Fruit fly (Drosophila melanogaster) whole organism, prepupa: ENCODE data around the gene CG12766.
A peak's percentile ranks its signal among the peaks of the same experiment; 100 is the strongest.

Source experiments
- Blimp-1 ChIP-seq: fragments of 200-800 bp; sonication (Bioruptor generic); optimal IDR thresholded peaks from 3 replicates; lab custom pipeline; 2017; ENCODE audit warnings: missing biosample characterization, missing genetic modification characterization, mild to moderate bottlenecking, moderate library complexity, missing genetic modification reagents
- CG10631 ChIP-seq: fragments of 200-800 bp; sonication (Bioruptor generic); optimal IDR thresholded peaks from 2 replicates; lab custom pipeline; 2016; ENCODE audit warnings: missing biosample characterization, missing genetic modification characterization
- CG10669 ChIP-seq: fragments of 200-800 bp; sonication (Bioruptor generic); optimal IDR thresholded peaks from 3 replicates; lab custom pipeline; 2018; ENCODE audit warnings: missing biosample characterization, mild to moderate bottlenecking, missing genetic modification characterization, moderate library complexity
- CG11294 ChIP-seq: fragments of 200-800 bp; sonication (Bioruptor generic); IDR thresholded peaks from 2 replicates; pipeline ENCODE4 v1.3.6; 2022; ENCODE audit warnings: missing biosample characterization, missing genetic modification characterization
- CG11762 ChIP-seq: fragments of 200-800 bp; sonication (Bioruptor generic); optimal IDR thresholded peaks from 3 replicates; lab custom pipeline; 2016; ENCODE audit warnings: missing biosample characterization, missing genetic modification characterization; ENCODE audit not compliant: insufficient read depth
- CG11902 ChIP-seq: fragments of 200-800 bp; sonication (Bioruptor generic); optimal IDR thresholded peaks from 3 replicates; lab custom pipeline; 2016; ENCODE audit warnings: missing biosample characterization, missing genetic modification characterization
- CG1621 ChIP-seq: fragments of 200-800 bp; sonication (Bioruptor generic); optimal IDR thresholded peaks from 3 replicates; lab custom pipeline; 2018; ENCODE audit warnings: missing biosample characterization, mild to moderate bottlenecking, missing genetic modification characterization
- CG16779 ChIP-seq: fragments of 200-800 bp; sonication (Bioruptor generic); optimal IDR thresholded peaks from 3 replicates; lab custom pipeline; 2017; ENCODE audit warnings: missing biosample characterization, mild to moderate bottlenecking, missing genetic modification characterization
- CG3032 ChIP-seq: fragments of 200-800 bp; optimal IDR thresholded peaks from 2 replicates; lab custom pipeline; 2019; ENCODE audit warnings: missing biosample characterization, mild to moderate bottlenecking, missing genetic modification characterization, moderate library complexity
- CG31627 ChIP-seq: fragments of 200-800 bp; sonication (Bioruptor generic); optimal IDR thresholded peaks from 3 replicates; lab custom pipeline; 2016; ENCODE audit warnings: missing biosample characterization, missing genetic modification characterization
- CG32006 ChIP-seq: fragments of 200-800 bp; sonication (Bioruptor generic); optimal IDR thresholded peaks from 3 replicates; lab custom pipeline; 2017; ENCODE audit warnings: missing biosample characterization, mild to moderate bottlenecking, missing genetic modification characterization
- CG34406 ChIP-seq: fragments of 200-800 bp; sonication (Bioruptor generic); optimal IDR thresholded peaks from 3 replicates; lab custom pipeline; 2016; ENCODE audit warnings: missing biosample characterization, missing genetic modification characterization
- CG3919 ChIP-seq: fragments of 200-800 bp; sonication (Bioruptor generic); optimal IDR thresholded peaks from 3 replicates; lab custom pipeline; 2016; ENCODE audit warnings: missing biosample characterization, missing genetic modification characterization
- CG4318 ChIP-seq: fragments of 200-800 bp; sonication (Bioruptor generic); optimal IDR thresholded peaks from 3 replicates; lab custom pipeline; 2017; ENCODE audit warnings: missing biosample characterization, mild to moderate bottlenecking, missing genetic modification characterization
- CG6276 ChIP-seq: fragments of 200-800 bp; sonication (Bioruptor generic); optimal IDR thresholded peaks from 2 replicates; lab custom pipeline; 2017; ENCODE audit warnings: missing biosample characterization, mild to moderate bottlenecking, missing genetic modification characterization
- CG6792 ChIP-seq: fragments of 200-800 bp; sonication (Bioruptor generic); optimal IDR thresholded peaks from 3 replicates; lab custom pipeline; 2016; ENCODE audit warnings: missing biosample characterization, missing genetic modification characterization
- CG6808 ChIP-seq: fragments of 200-800 bp; sonication (Bioruptor generic); optimal IDR thresholded peaks from 3 replicates; lab custom pipeline; 2017; ENCODE audit warnings: missing biosample characterization, missing genetic modification characterization, mild to moderate bottlenecking, moderate library complexity, missing genetic modification reagents
- CG6854 ChIP-seq: fragments of 200-800 bp; sonication (Bioruptor generic); optimal IDR thresholded peaks from 2 replicates; lab custom pipeline; 2017; ENCODE audit warnings: missing biosample characterization, mild to moderate bottlenecking, missing genetic modification characterization
- CG7368 ChIP-seq: fragments of 200-800 bp; sonication (Bioruptor generic); optimal IDR thresholded peaks from 3 replicates; lab custom pipeline; 2016; ENCODE audit warnings: missing biosample characterization, missing genetic modification characterization
- CG8119 ChIP-seq: fragments of 200-800 bp; sonication (Bioruptor generic); IDR thresholded peaks from 3 replicates; pipeline ENCODE4 v1.3.6; 2022; ENCODE audit warnings: missing biosample characterization, missing genetic modification characterization
- CG8319 ChIP-seq: fragments of 200-800 bp; sonication (Bioruptor generic); optimal IDR thresholded peaks from 3 replicates; lab custom pipeline; 2016; ENCODE audit warnings: missing biosample characterization, missing genetic modification characterization
- CG8632 ChIP-seq: fragments of 200-800 bp; sonication (Bioruptor generic); optimal IDR thresholded peaks from 3 replicates; lab custom pipeline; 2016; ENCODE audit warnings: missing biosample characterization, missing genetic modification characterization
- Eip78C ChIP-seq: fragments of 200-800 bp; sonication (Bioruptor generic); peaks from one replicate; lab custom pipeline; 2016; ENCODE audit warnings: missing biosample characterization, missing genetic modification characterization
- Eip93F ChIP-seq: fragments of 200-800 bp; sonication (Bioruptor generic); optimal IDR thresholded peaks from 2 replicates; lab custom pipeline; 2016; ENCODE audit warnings: missing biosample characterization, mild to moderate bottlenecking, missing genetic modification characterization
- Ets21C ChIP-seq: fragments of 200-800 bp; sonication (Bioruptor generic); optimal IDR thresholded peaks from 3 replicates; lab custom pipeline; 2016; ENCODE audit warnings: missing biosample characterization, missing genetic modification characterization
- Gug ChIP-seq: fragments of 200-800 bp; sonication (Bioruptor generic); IDR thresholded peaks from 2 replicates; pipeline ENCODE4 v1.3.6; 2022; ENCODE audit warnings: missing biosample characterization, missing genetic modification characterization
- Hr38 ChIP-seq: sonication (Bioruptor generic); optimal IDR thresholded peaks from 2 replicates; lab custom pipeline; 2016; ENCODE audit warnings: missing biosample characterization, missing genetic modification characterization
- Hr39 ChIP-seq: fragments of 200-800 bp; sonication (Bioruptor generic); optimal IDR thresholded peaks from 2 replicates; lab custom pipeline; 2016; ENCODE audit warnings: missing biosample characterization, missing genetic modification characterization
- Hr4 ChIP-seq: fragments of 200-800 bp; sonication (Bioruptor generic); optimal IDR thresholded peaks from 3 replicates; lab custom pipeline; 2016; ENCODE audit warnings: missing biosample characterization, missing genetic modification characterization
- Lpt ChIP-seq: fragments of 200-800 bp; sonication (Bioruptor generic); optimal IDR thresholded peaks from 3 replicates; lab custom pipeline; 2016; ENCODE audit warnings: missing biosample characterization, missing genetic modification characterization
- Met ChIP-seq: fragments of 200-800 bp; sonication (Bioruptor generic); optimal IDR thresholded peaks from 3 replicates; lab custom pipeline; 2016; ENCODE audit warnings: missing biosample characterization, missing genetic modification characterization
- OdsH ChIP-seq: fragments of 200-800 bp; sonication (Bioruptor generic); optimal IDR thresholded peaks from 3 replicates; lab custom pipeline; 2016; ENCODE audit warnings: missing biosample characterization, missing genetic modification characterization
- Smox ChIP-seq: fragments of 200-800 bp; sonication (Bioruptor generic); optimal IDR thresholded peaks from 3 replicates; lab custom pipeline; 2016; ENCODE audit warnings: missing biosample characterization, missing genetic modification characterization
- Sox14 ChIP-seq: fragments of 200-800 bp; sonication (Bioruptor generic); optimal IDR thresholded peaks from 3 replicates; lab custom pipeline; 2016; ENCODE audit warnings: missing biosample characterization, missing genetic modification characterization
- Sox15 ChIP-seq: fragments of 200-800 bp; sonication (Bioruptor generic); optimal IDR thresholded peaks from 3 replicates; lab custom pipeline; 2016; ENCODE audit warnings: missing biosample characterization, missing genetic modification characterization
- cyc ChIP-seq: fragments of 200-800 bp; sonication (Bioruptor generic); optimal IDR thresholded peaks from 3 replicates; lab custom pipeline; 2016; ENCODE audit warnings: missing biosample characterization, missing genetic modification characterization
- dsx ChIP-seq: fragments of 200-800 bp; optimal IDR thresholded peaks from 3 replicates; lab custom pipeline; 2019; ENCODE audit warnings: missing biosample characterization, mild to moderate bottlenecking, missing genetic modification characterization, moderate library complexity; ENCODE audit not compliant: poor library complexity, severe bottlenecking
- eg ChIP-seq: fragments of 200-800 bp; sonication (Bioruptor generic); IDR thresholded peaks from 3 replicates; pipeline ENCODE4 v1.3.6; 2022; ENCODE audit warnings: missing biosample characterization, missing genetic modification characterization
- esn ChIP-seq: fragments of 200-800 bp; sonication (Bioruptor generic); optimal IDR thresholded peaks from 2 replicates; lab custom pipeline; 2016; ENCODE audit warnings: missing biosample characterization, mild to moderate bottlenecking, missing genetic modification characterization, moderate library complexity
- fd59A ChIP-seq: fragments of 200-800 bp; sonication (Bioruptor generic); optimal IDR thresholded peaks from 2 replicates; lab custom pipeline; 2017; ENCODE audit warnings: missing biosample characterization, mild to moderate bottlenecking, missing genetic modification characterization, missing genetic modification reagents
- fd85E ChIP-seq: fragments of 200-800 bp; sonication (Bioruptor generic); optimal IDR thresholded peaks from 3 replicates; lab custom pipeline; 2016; ENCODE audit warnings: missing biosample characterization, missing genetic modification characterization
- fkh ChIP-seq: fragments of 200-800 bp; sonication (Bioruptor generic); optimal IDR thresholded peaks from 3 replicates; lab custom pipeline; 2017; ENCODE audit warnings: missing biosample characterization, mild to moderate bottlenecking, missing genetic modification characterization, moderate library complexity
- lz ChIP-seq: fragments of 200-800 bp; sonication (Bioruptor generic); optimal IDR thresholded peaks from 3 replicates; lab custom pipeline; 2016; ENCODE audit warnings: missing biosample characterization, missing genetic modification characterization
- pdm3 ChIP-seq: fragments of 200-800 bp; sonication (Bioruptor generic); optimal IDR thresholded peaks from 3 replicates; lab custom pipeline; 2016; ENCODE audit warnings: missing biosample characterization, missing genetic modification characterization
- salr ChIP-seq, 2 experiments: fragments of 200-800 bp; sonication (Bioruptor generic); optimal IDR thresholded peaks; 3 replicates each; lab custom pipeline; 2016 to 2018; ENCODE audit warnings: missing biosample characterization in 2 of 2, missing genetic modification characterization in 2 of 2, mild to moderate bottlenecking in 1 of 2
- svp ChIP-seq: fragments of 200-800 bp; sonication (Bioruptor generic); peaks from one replicate; lab custom pipeline; 2016; ENCODE audit warnings: missing biosample characterization, missing genetic modification characterization
- topi ChIP-seq: fragments of 200-800 bp; sonication (Bioruptor generic); optimal IDR thresholded peaks from 3 replicates; lab custom pipeline; 2016; ENCODE audit warnings: missing biosample characterization, missing genetic modification characterization
- vri ChIP-seq: fragments of 200-800 bp; sonication (Bioruptor generic); optimal IDR thresholded peaks from 3 replicates; lab custom pipeline; 2016; ENCODE audit warnings: missing biosample characterization, mild to moderate bottlenecking, missing genetic modification characterization

CG12766 gene

DNA sequence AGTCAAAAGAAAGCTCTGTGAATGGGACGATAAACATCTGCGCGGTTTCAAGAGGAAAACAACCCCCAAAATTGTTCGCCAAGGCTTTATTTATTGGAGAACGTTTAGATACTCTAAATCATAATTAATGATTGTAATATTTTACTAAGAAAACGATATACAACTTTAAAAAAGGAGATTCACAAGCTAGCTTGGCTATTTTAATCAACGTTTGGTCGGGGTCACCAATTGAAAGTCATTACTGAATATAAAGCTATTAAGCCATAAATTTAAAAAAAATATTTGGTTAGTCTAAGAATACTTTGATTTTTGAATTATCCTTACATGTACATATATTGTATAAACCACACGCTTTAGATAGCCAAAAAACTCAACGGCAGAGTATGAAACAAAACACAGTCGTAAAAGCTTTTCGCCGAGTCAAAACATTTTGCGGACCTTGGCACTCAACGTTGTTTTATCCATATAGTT, 47.7 kb downstream of the CG12766 start, which contains the start of gene Fie (continued):
- TF ChIP-seq CG10631 (GFP tag; lab: Kevin White, UChicago) (peak; percentile 29), CG34406 (GFP tag; lab: Kevin White, UChicago) (peak; percentile 44), CG11762 (GFP tag; lab: Kevin White, UChicago) (no peak), vri (GFP tag; lab: Kevin White, UChicago) (peak; percentile 37), cyc (peak; percentile 15), CG8319 (GFP tag; lab: Kevin White, UChicago) (no peak), OdsH (GFP tag; lab: Kevin White, UChicago) (peak; percentile 52), CG32006 (peak; percentile 64), Blimp-1 (GFP tag; lab: Kevin White, UChicago) (no peak), salr (GFP tag; optimal IDR thresholded peaks at IDR 0.05; lab: Kevin White, UChicago) (peak in 1 of 2 experiments; percentile 26), CG6854 (GFP tag; lab: Kevin White, UChicago) (no peak), CG3919 (GFP tag; lab: Kevin White, UChicago) (peak; percentile 48), CG11902 (GFP tag; lab: Kevin White, UChicago) (no peak), CG16779 (tag; lab: Kevin White, UChicago) (no peak), topi (peak; percentile 28), CG1621 (tag; lab: Kevin White, UChicago) (no peak), Lpt (GFP tag; lab: Kevin White, UChicago) (no peak), Ets21C (peak; percentile 25)
- TF ChIP-seq, all 60 proteins: peak for 36

DNA sequence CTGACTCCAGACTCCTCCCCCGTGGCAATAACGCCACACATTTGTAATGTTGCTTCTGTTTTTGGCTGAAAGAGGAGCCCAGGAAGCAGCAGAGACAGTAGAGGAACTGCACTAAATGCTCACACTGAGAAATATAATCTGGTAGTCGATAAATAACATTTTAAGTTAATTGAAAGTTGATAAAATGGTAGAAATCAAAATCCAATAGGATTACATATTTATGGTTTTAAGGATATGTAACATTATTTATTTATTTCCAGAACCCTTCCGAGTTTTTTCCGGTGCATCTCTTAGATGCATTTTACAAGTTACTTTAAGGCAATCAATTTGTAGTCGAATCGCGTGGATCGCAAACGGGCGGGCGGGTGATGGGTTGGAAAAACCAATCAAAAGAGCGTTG, 49.1 kb downstream of the CG12766 start:
- TF ChIP-seq CG8119 (GFP tag; lab: Robert Waterston, UW), result peak; percentile 53; the same call in 1 of the 3 replicates
- no peak for TF ChIP-seq Smox (GFP tag; lab: Kevin White, UChicago)
- TF ChIP-seq CG1621 (tag; lab: Kevin White, UChicago), result no peak
- peak; percentile 38 for TF ChIP-seq dsx (GFP tag; lab: Kevin White, UChicago)
- TF ChIP-seq CG34406 (GFP tag; lab: Kevin White, UChicago), result peak; percentile 7
- no peak for TF ChIP-seq CG11762 (GFP tag; lab: Kevin White, UChicago)
- TF ChIP-seq CG7368 (GFP tag; lab: Kevin White, UChicago), result no peak
- no peak for TF ChIP-seq CG31627 (GFP tag; lab: Kevin White, UChicago)
- no peak for TF ChIP-seq CG16779 (tag; lab: Kevin White, UChicago)
- TF ChIP-seq CG10669, result peak; percentile 42
- TF ChIP-seq CG3032 (tag; lab: Kevin White, UChicago), result peak; percentile 27
- TF ChIP-seq Hr38, result no peak
- peak; percentile 30 for TF ChIP-seq Hr4 (GFP tag; lab: Kevin White, UChicago)
- no peak for TF ChIP-seq fd85E (GFP tag; lab: Kevin White, UChicago)
- no peak for TF ChIP-seq fd59A (GFP tag; lab: Kevin White, UChicago)
- TF ChIP-seq topi, result peak; percentile 2
- TF ChIP-seq CG8632 (GFP tag; lab: Kevin White, UChicago), result no peak
- TF ChIP-seq lz (GFP tag; lab: Kevin White, UChicago), result no peak
- TF ChIP-seq CG6808 (GFP tag; lab: Kevin White, UChicago), result peak; percentile 34
- peak; percentile 9 for TF ChIP-seq Sox14 (GFP tag; lab: Kevin White, UChicago)
- no peak for TF ChIP-seq Gug (GFP tag; lab: Robert Waterston, UW)
- TF ChIP-seq CG32006, result peak; percentile 59
- TF ChIP-seq vri (GFP tag; lab: Kevin White, UChicago), result no peak
- peak; percentile 13 for TF ChIP-seq Met
- 0 out of 3 replicates have a peak, but pooled peaks have one; percentile 44 for TF ChIP-seq eg
- no peak for TF ChIP-seq svp
- no peak for TF ChIP-seq fkh
- TF ChIP-seq Hr39, result peak; percentile 3
- TF ChIP-seq CG3919 (GFP tag; lab: Kevin White, UChicago), result peak; percentile 41
- TF ChIP-seq CG4318 (GFP tag; lab: Kevin White, UChicago), result no peak
- TF ChIP-seq cyc, result no peak
- TF ChIP-seq CG8319 (GFP tag; lab: Kevin White, UChicago), result no peak
- peak; percentile 27 for TF ChIP-seq CG6792 (GFP tag; lab: Kevin White, UChicago)
- no peak for TF ChIP-seq CG6276 (GFP tag; lab: Kevin White, UChicago)
- TF ChIP-seq CG10631 (GFP tag; lab: Kevin White, UChicago), result peak; percentile 43
- TF ChIP-seq CG11294, result no peak
- peak; percentile 73 for TF ChIP-seq Eip78C (GFP tag; lab: Kevin White, UChicago)
- no peak for TF ChIP-seq Ets21C
- peak; percentile 18 for TF ChIP-seq esn (GFP tag; lab: Kevin White, UChicago)
- peak; percentile 16 for TF ChIP-seq OdsH (GFP tag; lab: Kevin White, UChicago)
- no peak for TF ChIP-seq Sox15 (GFP tag; lab: Kevin White, UChicago)
- peak; percentile 22 for TF ChIP-seq pdm3 (GFP tag; lab: Kevin White, UChicago)
- TF ChIP-seq Eip93F (GFP tag; lab: Kevin White, UChicago), result no peak
